Worm (Caenorhabditis elegans): ENCODE data around the gene E01G4.3.

Gene E01G4.3

DNA sequence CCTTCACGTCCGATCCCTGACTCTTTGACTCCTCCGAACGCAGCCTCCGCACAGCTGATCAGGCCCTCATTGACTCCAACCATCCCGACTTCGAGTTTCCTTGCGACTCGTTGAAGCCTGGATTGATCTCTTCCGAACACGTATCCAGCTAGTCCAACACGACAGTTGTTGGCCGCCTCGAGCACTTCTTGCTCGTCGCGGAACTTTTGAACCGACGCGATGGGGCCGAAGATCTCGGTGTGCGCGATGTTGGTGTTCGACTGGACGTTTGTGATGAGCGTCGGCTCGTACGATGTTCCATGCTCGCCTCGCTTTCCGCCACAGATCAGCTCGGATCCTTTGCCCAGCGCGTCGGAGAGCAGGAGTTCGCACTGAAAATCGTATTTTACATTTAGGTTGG, 18.2 kb upstream of the E01G4.3 start:
- no peak for TF ChIP-seq F26F4.8 (GFP tag; conservative IDR thresholded peaks at IDR 0.05)
- peak; percentile 69; the same call in 1 of the 2 replicates for TF ChIP-seq set-16 (GFP tag; IDR thresholded peaks at IDR 0.05)

DNA sequence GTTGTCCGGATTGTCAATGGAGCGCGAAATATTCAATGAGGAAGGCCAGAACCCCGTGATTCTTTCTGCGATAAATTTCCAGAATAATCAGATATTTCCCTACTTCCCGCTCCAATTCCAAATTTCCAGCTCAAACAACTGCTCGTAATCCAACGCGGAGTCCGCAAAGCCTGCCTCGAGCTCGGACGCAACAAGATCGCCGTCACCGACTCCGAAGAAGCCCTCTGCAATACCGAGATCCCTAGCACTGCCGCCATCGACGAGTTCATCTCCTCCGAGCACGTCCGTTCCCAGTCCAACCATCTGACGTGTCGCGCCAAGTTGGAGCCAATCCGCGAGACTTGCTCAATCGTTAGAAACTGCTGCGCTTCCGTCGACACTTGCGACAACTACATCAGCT, 15.7 kb upstream of the E01G4.3 start:
- TF ChIP-seq hif-1 (tag; optimal IDR thresholded peaks at IDR 0.05) (no peak), daf-16 (GFP tag; optimal IDR thresholded peaks at IDR 0.05) (no peak), daf-16 (tag; optimal IDR thresholded peaks at IDR 0.05) (no peak), lin-38 (GFP tag; IDR thresholded peaks at IDR 0.05) (0 out of 2 replicates have a peak, but pooled peaks have one; percentile 17), nhr-6 (tag; optimal IDR thresholded peaks at IDR 0.05) (no peak), nhr-42 (GFP tag; IDR thresholded peaks at IDR 0.05) (0 out of 2 replicates have a peak, but pooled peaks have one; percentile 5), T26A8.4 (GFP tag; IDR thresholded peaks at IDR 0.05) (0 out of 2 replicates have a peak, but pooled peaks have one; percentile 10), set-16 (GFP tag; IDR thresholded peaks at IDR 0.05) (peak; percentile 77), egl-27 (tag; optimal IDR thresholded peaks at IDR 0.05) (no peak), unc-39 (tag; optimal IDR thresholded peaks at IDR 0.05) (no peak), lin-29 (GFP tag; IDR thresholded peaks at IDR 0.05) (no peak), ceh-28 (tag; optimal IDR thresholded peaks at IDR 0.05) (no peak), jun-1 (tag; optimal IDR thresholded peaks at IDR 0.05) (no peak), pqm-1 (tag; optimal IDR thresholded peaks at IDR 0.05) (no peak), F26F4.8 (GFP tag; conservative IDR thresholded peaks at IDR 0.05) (0 out of 2 replicates have a peak, but pooled peaks have one; percentile 7), D1046.2 (GFP tag; IDR thresholded peaks at IDR 0.05) (no peak), sdz-12 (GFP tag; optimal IDR thresholded peaks at IDR 0.05) (no peak)

DNA sequence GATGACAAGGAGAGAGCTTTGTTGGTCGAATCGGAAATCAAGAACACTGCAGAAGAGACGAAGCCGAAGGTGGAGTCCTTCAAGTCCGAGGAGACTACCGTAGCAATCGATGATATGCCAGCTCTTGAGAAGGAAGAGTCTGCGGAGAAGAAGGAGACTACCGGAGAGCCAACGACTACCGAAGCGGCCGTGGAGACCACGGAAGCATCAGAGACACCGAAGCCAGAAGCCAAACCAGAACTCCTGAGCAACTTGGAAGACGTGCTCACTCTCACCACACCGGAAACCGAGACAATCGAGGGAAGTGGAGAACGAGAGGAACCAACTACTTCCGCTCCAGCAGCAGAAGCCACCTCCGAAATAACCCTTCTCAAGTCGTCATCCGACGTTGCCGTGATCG, 14.7 kb upstream of the E01G4.3 start:
- TF ChIP-seq set-16 (GFP tag; IDR thresholded peaks at IDR 0.05): peak; percentile 65
- TF ChIP-seq F26F4.8 (GFP tag; conservative IDR thresholded peaks at IDR 0.05): no peak
- peak in 1 of 2 experiments; percentile 47 for TF ChIP-seq unc-62 (GFP tag; optimal IDR thresholded peaks at IDR 0.05 in 1 of 2)
- TF ChIP-seq unc-62 (tag; optimal IDR thresholded peaks at IDR 0.05): no peak
- no peak for TF ChIP-seq mep-1 (tag; optimal IDR thresholded peaks at IDR 0.05)
- TF ChIP-seq nhr-11 (tag; optimal IDR thresholded peaks at IDR 0.05): no peak
- no peak for TF ChIP-seq T26A8.4 (GFP tag; IDR thresholded peaks at IDR 0.05)

DNA sequence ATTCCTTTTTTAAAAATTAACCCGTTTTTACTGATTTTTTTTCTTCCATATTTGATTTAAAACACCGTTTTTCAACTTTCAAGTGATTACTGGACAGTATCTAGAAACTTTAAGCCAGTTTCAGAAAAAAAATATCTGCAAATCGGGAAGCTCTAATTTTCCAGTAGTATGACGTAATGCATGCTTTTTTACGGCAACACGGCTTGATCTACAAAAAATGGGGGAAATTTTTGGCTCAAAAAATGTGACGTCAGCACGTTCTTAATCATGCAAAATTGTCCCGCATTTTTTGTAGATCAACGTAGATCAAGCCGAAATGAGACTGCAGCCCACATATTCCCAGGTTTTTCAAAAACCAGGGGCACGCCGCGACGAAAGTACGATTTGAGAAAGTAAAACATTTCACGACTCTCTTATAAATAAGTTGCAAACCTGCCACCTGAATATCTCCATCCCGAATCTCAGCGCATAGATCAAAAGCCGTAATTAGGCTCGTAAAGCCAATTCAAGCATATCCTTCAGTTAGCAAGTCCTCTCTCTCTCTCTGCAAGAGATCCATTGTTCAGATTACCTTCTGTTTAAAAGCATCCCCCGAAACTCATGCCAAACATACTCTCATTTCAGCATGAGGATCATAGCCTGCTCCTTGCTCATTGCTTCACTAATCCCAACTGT, 12.5 kb upstream of the E01G4.3 start, which contains the start of gene E01G4.6:
Gene E01G4.6 (plus strand): TSS at position 625 of the 675 bp plus-strand sequence.
- TF ChIP-seq lin-1 (GFP tag; IDR thresholded peaks at IDR 0.05) (no peak), php-3 (GFP tag; IDR thresholded peaks at IDR 0.05) (no peak), nhr-237 (tag; optimal IDR thresholded peaks at IDR 0.05) (no peak), tag-97 (GFP tag; IDR thresholded peaks at IDR 0.05) (no peak), F10B5.3 (tag; optimal IDR thresholded peaks at IDR 0.05) (no peak), nhr-76 (tag; optimal IDR thresholded peaks at IDR 0.05) (no peak), attf-4 (tag; optimal IDR thresholded peaks at IDR 0.05) (no peak), nhr-42 (GFP tag; IDR thresholded peaks at IDR 0.05) (no peak), aly-2 (tag; optimal IDR thresholded peaks at IDR 0.05) (no peak), unc-130 (GFP tag; optimal IDR thresholded peaks at IDR 0.05) (no peak), zfp-3 (GFP tag; conservative IDR thresholded peaks at IDR 0.05) (no peak), saeg-2 (GFP tag; IDR thresholded peaks at IDR 0.05) (no peak), aha-1 (tag) (peak; percentile 58), mes-2 (tag; optimal IDR thresholded peaks at IDR 0.05; ENCODE audit: poor library complexity, severe bottlenecking) (no peak), lin-13 (GFP tag; optimal IDR thresholded peaks at IDR 0.05) (no peak), spr-3 (GFP tag; optimal IDR thresholded peaks at IDR 0.05) (no peak), snpc-4 (tag; optimal IDR thresholded peaks at IDR 0.05) (no peak), nhr-48 (tag; optimal IDR thresholded peaks at IDR 0.05) (peak; percentile 26)
